Worm (Caenorhabditis elegans) whole organism, midembryonic: ENCODE results near the gene T24E12.10.

Experiments
- T22C8.4 ChIP-seq: fragments of 200-800 bp; sonication (Bioruptor generic); IDR thresholded peaks from 2 replicates; pipeline ENCODE4 v1.3.6; 2022; ENCODE audit warnings: missing genetic modification characterization, missing compliant biosample characterization
- cog-1 ChIP-seq: sonication (generic microtip); optimal IDR thresholded peaks from 2 replicates; lab custom pipeline; 2016; ENCODE audit warnings: missing genetic modification characterization, missing compliant biosample characterization
- flt-1 ChIP-seq: fragments of 200-800 bp; sonication (Bioruptor generic); IDR thresholded peaks from 2 replicates; pipeline ENCODE4 v1.3.6; 2022; ENCODE audit warnings: missing genetic modification characterization, missing compliant biosample characterization
- klf-2 ChIP-seq: fragments of 200-800 bp; sonication (Bioruptor generic); conservative IDR thresholded peaks from 2 replicates; pipeline ENCODE4 v1.3.6; 2022; ENCODE audit warnings: missing genetic modification reagents, missing genetic modification characterization, missing compliant biosample characterization
- tab-1 ChIP-seq: fragments of 200-800 bp; sonication (Bioruptor generic); IDR thresholded peaks from 2 replicates; pipeline ENCODE4 v1.3.6; 2022; ENCODE audit warnings: missing genetic modification characterization, missing compliant biosample characterization
- ztf-29 ChIP-seq: fragments of 200-800 bp; sonication (Bioruptor generic); IDR thresholded peaks from 2 replicates; pipeline ENCODE4 v1.3.6; 2022; ENCODE audit warnings: missing genetic modification reagents, missing genetic modification characterization, missing compliant biosample characterization

- TF ChIP-seq cog-1 (tag; lab: Kevin White, UChicago) (no peak), flt-1 (GFP tag; lab: Robert Waterston, UW) (no peak), tab-1 (no peak), T22C8.4 (GFP tag; lab: Robert Waterston, UW) (no peak), klf-2 (no peak), ztf-29 (GFP tag; lab: Robert Waterston, UW) (no peak)
Observed at ce11 chrII:3757499-3757898, 15.5 kb downstream of the T24E12.10 start, which contains the start of gene srx-111.
